Fruit fly (Drosophila melanogaster): Measurements from ENCODE around the gene Coa8.
A peak's percentile ranks its signal among the peaks of the same experiment; 100 is the strongest.

Gene Coa8

DNA sequence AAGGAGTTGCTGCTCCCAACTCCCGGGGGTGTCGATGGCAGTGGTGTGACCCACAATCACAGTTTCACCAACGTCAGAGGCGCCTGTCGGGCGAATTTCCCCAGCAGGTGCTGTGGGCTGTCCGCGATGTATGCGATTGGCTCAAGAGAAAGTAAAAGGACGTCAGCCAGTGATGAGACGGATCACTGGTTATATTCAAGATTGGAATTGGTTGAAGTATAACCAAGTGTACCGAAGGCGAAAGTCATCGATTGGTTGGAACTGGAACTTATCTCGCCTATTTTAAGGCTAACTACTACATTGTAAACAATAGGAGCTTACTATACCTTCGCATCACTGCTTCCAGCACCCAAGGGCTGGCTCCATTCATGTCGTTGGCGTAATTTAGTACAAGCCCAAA, 23.0 kb downstream of the Coa8 start, which contains the start of gene CG32801:
TSS of gene CG32801 (minus strand) at position 101 of the 400 bp plus-strand sequence.
- TF ChIP-seq CG17801 (GFP tag; optimal IDR thresholded peaks at IDR 0.05; ENCODE audit: partially characterized antibody) = no peak

DNA sequence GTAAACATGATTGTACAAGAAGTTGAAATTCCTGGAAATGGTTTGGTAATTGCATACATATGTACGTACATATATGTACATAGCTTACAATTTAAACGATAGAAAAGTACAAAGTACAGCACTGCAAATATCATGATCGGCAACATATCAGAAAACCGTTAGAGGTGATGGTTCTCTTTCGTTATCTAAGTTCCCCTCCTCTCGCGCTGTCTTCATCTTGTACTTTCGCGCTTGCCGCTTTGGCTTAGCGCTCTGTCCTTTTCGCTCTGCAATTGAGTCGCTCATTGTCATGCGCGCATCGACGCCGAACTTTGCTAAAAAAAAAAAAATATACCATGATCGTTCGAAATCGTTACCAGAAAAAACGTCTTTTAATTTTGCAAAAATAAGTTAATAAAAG, 23.9 kb downstream of the Coa8 start:
- no peak for TF ChIP-seq CG17801 (GFP tag; optimal IDR thresholded peaks at IDR 0.05; ENCODE audit: partially characterized antibody)

DNA sequence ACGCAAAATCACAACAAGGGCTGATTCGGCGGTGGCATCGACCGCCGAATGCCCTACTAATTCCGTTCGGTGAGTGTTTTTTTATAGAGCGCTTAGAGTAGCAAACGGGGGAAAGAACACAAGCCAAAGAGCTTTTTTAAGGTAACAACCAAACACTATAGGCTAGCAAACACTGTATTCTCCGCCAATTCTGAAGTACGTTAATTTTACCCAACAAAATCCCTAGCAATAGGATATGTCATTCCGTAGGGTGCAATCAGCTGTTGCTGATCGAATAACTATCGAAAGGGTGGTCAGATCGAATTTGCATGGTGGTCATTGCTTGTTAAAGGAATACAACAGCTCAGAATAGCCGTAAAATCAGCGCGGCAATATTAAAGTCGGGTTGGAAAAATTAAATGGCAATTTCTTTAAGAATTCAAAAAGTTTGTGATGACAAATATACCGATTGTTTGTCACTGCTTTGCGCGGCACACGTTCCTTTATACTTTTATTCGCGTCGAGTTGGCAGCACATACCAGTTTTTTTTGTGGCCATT, 27.7 kb downstream of the Coa8 start, which contains the start of gene mip130:
TSS of gene mip130 (plus strand) at position 513 of the 538 bp plus-strand sequence.
- TF ChIP-seq CG17801 (GFP tag; optimal IDR thresholded peaks at IDR 0.05; ENCODE audit: partially characterized antibody) = peak; percentile 39

DNA sequence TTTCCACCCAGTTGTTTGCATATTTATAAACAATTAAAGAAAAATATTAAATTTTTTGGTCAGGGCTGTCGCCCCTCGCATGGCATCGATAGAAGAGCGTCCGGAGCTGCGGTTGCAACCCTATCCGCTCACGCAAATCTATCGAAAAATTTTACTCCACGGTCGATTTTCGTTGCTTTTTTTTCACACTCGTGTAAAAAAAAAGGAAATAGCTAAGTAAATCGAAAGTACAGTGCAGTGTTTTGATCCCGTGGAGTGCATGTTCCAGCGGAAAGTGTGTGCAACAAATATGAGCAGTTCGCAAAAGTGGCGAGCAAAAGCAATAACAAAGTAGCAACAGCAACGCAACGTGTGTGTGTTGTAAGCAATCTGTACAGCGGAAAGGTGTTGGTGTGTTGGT, 28.7 kb downstream of the Coa8 start, which contains the start of the genes Edem1 and Rbcn-3B:
TSS of gene Edem1 (minus strand) at position 71 of the 400 bp plus-strand sequence.
TSS of gene Rbcn-3B (plus strand) at position 164 of the 400 bp plus-strand sequence.
- peak; percentile 63 for TF ChIP-seq CG17801 (GFP tag; optimal IDR thresholded peaks at IDR 0.05; ENCODE audit: partially characterized antibody)

DNA sequence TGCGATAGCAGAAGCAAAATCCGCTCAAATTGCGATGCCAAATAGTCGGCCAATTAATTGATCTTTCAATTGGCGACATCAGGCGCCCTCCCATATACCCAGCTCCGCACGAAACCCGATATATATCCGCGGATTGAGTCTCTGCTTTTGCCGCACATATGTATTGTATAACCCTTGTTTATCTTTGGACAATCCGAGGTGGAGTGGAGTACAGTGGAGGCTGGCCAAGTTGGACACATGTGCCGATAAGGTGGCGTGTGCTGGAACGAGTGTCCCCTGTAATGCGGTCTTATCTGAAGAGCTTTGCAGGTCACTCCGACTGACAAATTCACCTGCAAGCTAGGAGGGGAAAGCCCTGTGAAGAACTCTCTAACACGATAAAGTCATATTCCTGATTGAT, 29.5 kb downstream of the Coa8 start:
- TF ChIP-seq CG17801 (GFP tag; optimal IDR thresholded peaks at IDR 0.05; ENCODE audit: partially characterized antibody) = no peak

DNA sequence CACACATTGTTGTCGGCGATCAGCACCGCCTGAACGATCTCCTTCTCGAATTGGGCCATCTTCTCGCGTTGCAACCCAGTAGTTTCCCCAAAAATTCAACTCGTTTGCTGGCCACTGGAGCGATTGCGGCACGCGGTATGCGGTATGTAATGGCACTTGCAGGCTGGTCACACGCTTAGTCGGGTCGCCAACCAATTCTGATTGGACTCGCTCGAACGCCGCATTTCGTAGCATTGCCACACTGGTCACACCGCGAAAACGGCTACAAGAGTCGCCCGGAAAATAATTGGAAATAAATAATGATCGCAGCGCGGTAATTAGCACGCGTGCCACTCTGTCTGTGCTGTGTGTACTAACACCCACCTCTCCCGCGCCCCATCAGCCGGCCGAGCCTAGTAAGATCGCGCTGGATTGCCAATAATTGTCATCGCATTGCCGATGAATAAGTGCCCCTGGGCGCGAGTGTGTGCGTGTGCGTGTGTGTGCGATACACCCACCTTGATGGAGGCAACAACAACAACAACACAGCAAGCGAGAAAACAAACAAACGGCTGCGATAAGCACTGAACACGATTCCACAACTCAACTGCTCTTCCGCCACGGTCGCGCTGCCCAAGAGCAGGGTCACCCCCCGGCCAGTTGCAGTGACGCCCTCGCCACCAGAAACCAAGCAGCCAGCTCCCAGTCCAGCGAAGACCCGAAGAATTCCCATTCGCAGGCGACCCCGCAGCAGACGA, 42.9 kb downstream of the Coa8 start, which contains the start of the genes eIF2Bepsilon and Ocrl:
TSS of gene eIF2Bepsilon (minus strand) at position 110 of the 737 bp plus-strand sequence.
TSS of gene Ocrl (plus strand) at position 217 of the 737 bp plus-strand sequence.
- TF ChIP-seq CG17801 (GFP tag; optimal IDR thresholded peaks at IDR 0.05; ENCODE audit: partially characterized antibody) = no peak

DNA sequence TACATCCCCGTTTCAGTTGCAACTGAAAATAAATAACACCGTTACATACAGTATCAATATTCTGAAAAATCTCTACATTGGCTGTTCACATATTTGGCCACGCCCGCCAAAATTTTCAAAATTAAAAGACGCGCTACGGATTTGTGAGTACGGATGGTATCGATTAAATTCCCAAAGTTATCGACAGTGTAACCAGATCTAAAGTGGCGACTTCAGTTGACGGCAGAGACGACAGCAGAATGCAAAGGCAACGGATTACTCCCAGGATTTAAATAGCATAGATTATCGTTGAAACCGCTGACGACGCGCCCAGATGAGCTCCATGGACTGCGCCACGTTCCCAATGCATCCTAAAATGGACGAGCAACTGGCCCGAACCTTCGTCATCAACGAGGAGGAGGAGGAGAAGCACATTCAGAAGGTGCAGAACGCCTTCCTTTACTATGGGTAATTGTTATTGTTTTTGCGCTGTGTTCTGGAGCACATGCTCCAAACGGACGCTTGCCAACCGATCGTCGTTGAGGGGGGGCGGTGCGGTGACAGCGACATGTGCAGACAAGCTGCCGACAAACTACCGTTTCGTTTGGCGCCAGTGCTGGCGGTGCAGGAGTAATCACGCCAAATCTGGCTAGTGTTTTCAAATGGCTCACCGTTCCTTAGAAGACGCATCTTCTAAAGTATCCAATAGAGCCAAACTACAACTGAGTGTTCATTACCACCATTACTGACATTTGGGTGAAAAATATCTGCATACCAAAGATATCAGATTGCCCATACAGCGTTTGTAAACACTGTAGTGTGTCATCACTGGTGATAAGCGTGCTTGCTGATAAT, 47.6 kb downstream of the Coa8 start, which contains the start of gene CG11596:
TSS of gene CG11596 (plus strand) at position 211 of the 834 bp plus-strand sequence.
- peak; percentile 6 for TF ChIP-seq CG17801 (GFP tag; optimal IDR thresholded peaks at IDR 0.05; ENCODE audit: partially characterized antibody)
